Fruit fly (Drosophila melanogaster) whole organism, embryonic: ENCODE measurements around the gene bab2.

ENCODE experiments used
- Asciz ChIP-seq: fragments of 200-800 bp; sonication (Bioruptor generic); optimal IDR thresholded peaks from 2 replicates; lab custom pipeline; 2017; ENCODE audit warnings: missing biosample characterization, mild to moderate bottlenecking, missing genetic modification characterization, missing genetic modification reagents
- Atf6 ChIP-seq: fragments of 200-800 bp; sonication (Bioruptor generic); IDR thresholded peaks from 2 replicates; pipeline ENCODE4 v1.3.6; 2022; ENCODE audit warnings: missing biosample characterization, missing genetic modification characterization
- Bgb ChIP-seq: fragments of 200-800 bp; sonication (Bioruptor generic); IDR thresholded peaks from 2 replicates; pipeline ENCODE4 v1.3.6; 2022; ENCODE audit warnings: missing biosample characterization, missing genetic modification characterization; ENCODE audit not compliant: partially characterized antibody
- Blimp-1 ChIP-seq: fragments of 200-800 bp; sonication (Bioruptor generic); optimal IDR thresholded peaks from 3 replicates; lab custom pipeline; 2018; ENCODE audit warnings: missing biosample characterization, missing genetic modification characterization, mild to moderate bottlenecking, moderate library complexity, missing genetic modification reagents
- CG11723 ChIP-seq: fragments of 200-800 bp; sonication (Bioruptor generic); optimal IDR thresholded peaks from 2 replicates; lab custom pipeline; 2017; ENCODE audit warnings: missing biosample characterization, mild to moderate bottlenecking, missing genetic modification characterization
- CG12299 ChIP-seq: fragments of 200-800 bp; sonication (Bioruptor generic); optimal IDR thresholded peaks from 2 replicates; lab custom pipeline; 2018; ENCODE audit warnings: missing biosample characterization, mild to moderate bottlenecking, missing genetic modification characterization
- CG12744 ChIP-seq: fragments of 200-800 bp; sonication (Bioruptor generic); optimal IDR thresholded peaks from 2 replicates; lab custom pipeline; 2016; ENCODE audit warnings: missing biosample characterization, missing genetic modification characterization
- CG12769 ChIP-seq: fragments of 200-800 bp; sonication (Bioruptor generic); optimal IDR thresholded peaks from 2 replicates; lab custom pipeline; 2019; ENCODE audit warnings: missing biosample characterization, mild to moderate bottlenecking, missing genetic modification characterization, moderate library complexity
- CG13287 ChIP-seq: fragments of 200-800 bp; sonication (Bioruptor generic); IDR thresholded peaks from 2 replicates; pipeline ENCODE4 v1.3.6; 2022; ENCODE audit warnings: missing biosample characterization, missing genetic modification characterization; ENCODE audit not compliant: partially characterized antibody
- CG14710 ChIP-seq: fragments of 200-800 bp; sonication (Bioruptor generic); optimal IDR thresholded peaks from 3 replicates; lab custom pipeline; 2019; ENCODE audit warnings: missing biosample characterization, mild to moderate bottlenecking, missing genetic modification characterization, moderate library complexity
- CG14860 ChIP-seq: fragments of 200-800 bp; sonication (Bioruptor generic); IDR thresholded peaks from 3 replicates; pipeline ENCODE4 v1.3.6; 2022; ENCODE audit warnings: missing biosample characterization, missing genetic modification characterization; ENCODE audit not compliant: partially characterized antibody
- CG15514 ChIP-seq: fragments of 200-800 bp; sonication (Bioruptor generic); optimal IDR thresholded peaks from 3 replicates; lab custom pipeline; 2017; ENCODE audit warnings: missing biosample characterization, missing genetic modification characterization, mild to moderate bottlenecking, moderate library complexity, missing genetic modification reagents
- CG1603 ChIP-seq: fragments of 200-800 bp; sonication (Bioruptor generic); optimal IDR thresholded peaks from 2 replicates; lab custom pipeline; 2019; ENCODE audit warnings: missing biosample characterization, mild to moderate bottlenecking, missing genetic modification characterization, moderate library complexity
- CG18011 ChIP-seq: fragments of 200-800 bp; sonication (Bioruptor generic); optimal IDR thresholded peaks from 2 replicates; lab custom pipeline; 2017; ENCODE audit warnings: missing biosample characterization, missing genetic modification characterization, mild to moderate bottlenecking, moderate library complexity, missing genotype
- CG2116 ChIP-seq: fragments of 200-800 bp; sonication (Bioruptor generic); optimal IDR thresholded peaks from 3 replicates; lab custom pipeline; 2018; ENCODE audit warnings: missing biosample characterization, mild to moderate bottlenecking, missing genetic modification characterization
- CG2202 ChIP-seq: fragments of 200-800 bp; sonication (Bioruptor generic); optimal IDR thresholded peaks from 2 replicates; lab custom pipeline; 2018; ENCODE audit warnings: missing biosample characterization, mild to moderate bottlenecking, missing genetic modification characterization
- CG31224 ChIP-seq: fragments of 200-800 bp; sonication (Bioruptor generic); IDR thresholded peaks from 2 replicates; pipeline ENCODE4 v1.3.6; 2022; ENCODE audit warnings: missing biosample characterization, missing genetic modification characterization
- CG6654 ChIP-seq: fragments of 200-800 bp; sonication (Bioruptor generic); optimal IDR thresholded peaks from 2 replicates; lab custom pipeline; 2017; ENCODE audit warnings: missing biosample characterization, mild to moderate bottlenecking, missing genetic modification characterization
- CG7839 ChIP-seq: fragments of 200-800 bp; sonication (Bioruptor generic); optimal IDR thresholded peaks from 3 replicates; lab custom pipeline; 2018; ENCODE audit warnings: missing biosample characterization, mild to moderate bottlenecking, missing genetic modification characterization, moderate library complexity
- CG8290 ChIP-seq, 3 experiments: fragments of 200-800 bp; sonication (Bioruptor generic); optimal IDR thresholded peaks; 2 replicates each; lab custom pipeline; 2016 to 2019; ENCODE audit warnings: missing biosample characterization in 3 of 3, missing genetic modification characterization in 3 of 3, mild to moderate bottlenecking in 2 of 3, moderate library complexity in 1 of 3
- CG8388 ChIP-seq: fragments of 200-800 bp; sonication (Bioruptor generic); optimal IDR thresholded peaks from 2 replicates; lab custom pipeline; 2019; ENCODE audit warnings: missing biosample characterization, mild to moderate bottlenecking, missing genetic modification characterization, moderate library complexity
- CrebB ChIP-seq: fragments of 200-800 bp; sonication (Bioruptor generic); optimal IDR thresholded peaks from 3 replicates; lab custom pipeline; 2018; ENCODE audit warnings: missing biosample characterization, mild to moderate bottlenecking, missing genetic modification characterization
- Dad ChIP-seq: fragments of 200-800 bp; sonication (Bioruptor generic); optimal IDR thresholded peaks from 3 replicates; lab custom pipeline; 2016; ENCODE audit warnings: missing biosample characterization, missing genetic modification characterization
- Dll ChIP-seq: fragments of 200-800 bp; sonication (Bioruptor generic); IDR thresholded peaks from 4 replicates; pipeline ENCODE4 v1.3.6; 2022; ENCODE audit warnings: missing biosample characterization, missing genetic modification characterization; ENCODE audit not compliant: partially characterized antibody
- HHEX ChIP-seq: fragments of 200-800 bp; sonication (Bioruptor generic); optimal IDR thresholded peaks from 3 replicates; lab custom pipeline; 2017; ENCODE audit warnings: missing biosample characterization, mild to moderate bottlenecking, missing genetic modification characterization, missing genetic modification reagents
- Meics ChIP-seq: fragments of 200-800 bp; sonication (Bioruptor generic); optimal IDR thresholded peaks from 2 replicates; lab custom pipeline; 2017; ENCODE audit warnings: missing biosample characterization, mild to moderate bottlenecking, missing genetic modification characterization
- NK7.1 ChIP-seq: fragments of 200-800 bp; sonication (Bioruptor generic); optimal IDR thresholded peaks from 3 replicates; lab custom pipeline; 2016; ENCODE audit warnings: missing biosample characterization, missing genetic modification characterization
- Opbp ChIP-seq: fragments of 200-800 bp; sonication (Bioruptor generic); IDR thresholded peaks from 3 replicates; pipeline ENCODE4 v1.3.6; 2022; ENCODE audit warnings: missing biosample characterization, missing genetic modification characterization; ENCODE audit not compliant: partially characterized antibody
- Rfx ChIP-seq: fragments of 200-800 bp; sonication (Bioruptor generic); IDR thresholded peaks from 2 replicates; pipeline ENCODE4 v1.3.6; 2022; ENCODE audit warnings: missing biosample characterization, missing genetic modification characterization
- Sry-β ChIP-seq: fragments of 200-800 bp; sonication (Bioruptor generic); optimal IDR thresholded peaks from 2 replicates; lab custom pipeline; 2018; ENCODE audit warnings: missing biosample characterization, mild to moderate bottlenecking, missing genetic modification characterization, moderate library complexity
- YL-1 ChIP-seq: fragments of 200-800 bp; sonication (Bioruptor generic); optimal IDR thresholded peaks from 3 replicates; lab custom pipeline; 2017; ENCODE audit warnings: missing biosample characterization, mild to moderate bottlenecking, missing genetic modification characterization
- ap ChIP-seq: fragments of 200-800 bp; sonication (Bioruptor generic); IDR thresholded peaks from 2 replicates; pipeline ENCODE4 v1.3.6; 2022; ENCODE audit warnings: missing biosample characterization, missing genetic modification characterization
- bcd ChIP-seq: fragments of 200-800 bp; sonication (Bioruptor generic); optimal IDR thresholded peaks from 2 replicates; lab custom pipeline; 2017; ENCODE audit warnings: missing biosample characterization, mild to moderate bottlenecking, missing genetic modification characterization
- cas ChIP-seq: fragments of 200-800 bp; sonication (Bioruptor generic); IDR thresholded peaks from 2 replicates; pipeline ENCODE4 v1.3.6; 2022; ENCODE audit warnings: missing biosample characterization, missing genetic modification characterization
- cg ChIP-seq: fragments of 200-800 bp; sonication (Bioruptor generic); optimal IDR thresholded peaks from 3 replicates; lab custom pipeline; 2019; ENCODE audit warnings: missing biosample characterization, mild to moderate bottlenecking, missing genetic modification characterization, moderate library complexity
- crol ChIP-seq: fragments of 200-800 bp; sonication (Bioruptor generic); IDR thresholded peaks from 2 replicates; pipeline ENCODE4 v1.3.6; 2022; ENCODE audit warnings: missing biosample characterization, missing genetic modification characterization
- fd96Cb ChIP-seq: fragments of 200-800 bp; sonication (Bioruptor generic); optimal IDR thresholded peaks from 2 replicates; lab custom pipeline; 2018; ENCODE audit warnings: missing biosample characterization, mild to moderate bottlenecking, missing genetic modification characterization, moderate library complexity
- hth ChIP-seq: fragments of >200 bp; optimal IDR thresholded peaks from 2 replicates; lab custom pipeline; 2017; ENCODE audit warnings: inconsistent platforms
- ind ChIP-seq: fragments of 200-800 bp; sonication (Bioruptor generic); optimal IDR thresholded peaks from 3 replicates; lab custom pipeline; 2016; ENCODE audit warnings: missing biosample characterization, missing genetic modification characterization
- lab ChIP-seq: fragments of 200-800 bp; sonication (Bioruptor generic); optimal IDR thresholded peaks from 3 replicates; lab custom pipeline; 2017; ENCODE audit warnings: missing biosample characterization, missing genetic modification characterization, mild to moderate bottlenecking, moderate library complexity, missing genetic modification reagents
- pb ChIP-seq: fragments of 200-800 bp; sonication (Bioruptor generic); optimal IDR thresholded peaks from 3 replicates; lab custom pipeline; 2016; ENCODE audit warnings: missing biosample characterization, missing genetic modification characterization
- peb ChIP-seq: fragments of 200-800 bp; sonication (Bioruptor generic); IDR thresholded peaks from 2 replicates; pipeline ENCODE4 v1.3.6; 2022; ENCODE audit warnings: missing biosample characterization, missing genetic modification characterization
- pho ChIP-seq: fragments of 200-800 bp; sonication (Bioruptor generic); optimal IDR thresholded peaks from 2 replicates; lab custom pipeline; 2016; ENCODE audit warnings: missing biosample characterization, missing genetic modification characterization
- run ChIP-seq: fragments of 200-800 bp; sonication (Bioruptor generic); optimal IDR thresholded peaks from 3 replicates; lab custom pipeline; 2018; ENCODE audit warnings: missing biosample characterization, mild to moderate bottlenecking, missing genetic modification characterization
- sens ChIP-seq: fragments of 200-800 bp; sonication (Bioruptor generic); peaks from one replicate; lab custom pipeline; 2016; ENCODE audit warnings: missing biosample characterization, missing genetic modification characterization
- toy ChIP-seq: fragments of 200-800 bp; sonication (Bioruptor generic); IDR thresholded peaks from 2 replicates; pipeline ENCODE4 v1.3.6; 2022; ENCODE audit warnings: missing biosample characterization, missing genetic modification characterization
- unpg ChIP-seq: fragments of 200-800 bp; sonication (Bioruptor generic); optimal IDR thresholded peaks from 3 replicates; lab custom pipeline; 2018; ENCODE audit warnings: missing biosample characterization, mild to moderate bottlenecking, missing genetic modification characterization, moderate library complexity
- vfl ChIP-seq: fragments of 200-800 bp; sonication (Bioruptor generic); optimal IDR thresholded peaks from 2 replicates; lab custom pipeline; 2016; ENCODE audit warnings: missing biosample characterization, missing genetic modification characterization
- zen2 ChIP-seq: fragments of 200-800 bp; sonication (Bioruptor generic); IDR thresholded peaks from 3 replicates; pipeline ENCODE4 v1.3.6; 2022; ENCODE audit warnings: missing biosample characterization, missing genetic modification characterization; ENCODE audit not compliant: partially characterized antibody
- zf30C ChIP-seq: fragments of 200-800 bp; sonication (Bioruptor generic); optimal IDR thresholded peaks from 3 replicates; lab custom pipeline; 2018; ENCODE audit warnings: missing biosample characterization, mild to moderate bottlenecking, missing genetic modification characterization

Gene bab2

DNA sequence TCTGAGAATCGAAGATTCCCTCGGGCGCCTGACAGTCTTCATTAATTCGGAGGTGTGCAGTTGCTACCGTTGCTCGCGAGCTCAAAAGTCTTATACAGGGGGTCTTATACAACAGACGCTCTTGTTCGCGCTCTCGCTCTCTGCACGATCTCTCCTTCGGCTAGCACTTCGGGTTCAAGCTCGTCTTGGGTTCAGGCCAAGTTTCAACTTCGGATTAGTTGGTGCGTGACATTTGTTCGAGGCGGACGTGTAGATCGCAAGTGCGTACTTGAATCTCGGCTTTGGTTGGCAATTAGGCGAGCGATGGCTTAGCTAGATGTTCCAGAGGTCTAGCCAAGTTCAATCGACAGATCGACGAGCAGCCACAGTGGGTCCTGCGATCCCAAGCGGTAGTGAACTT is 31.1 kb upstream of the bab2 start (continued):
- TF ChIP-seq zen2 (GFP tag; lab: Robert Waterston, UW) (0 out of 3 replicates have a peak, but pooled peaks have one; percentile 30), Bgb (0 out of 2 replicates have a peak, but pooled peaks have one; percentile 17), CG7839 (no peak), unpg (GFP tag; lab: Kevin White, UChicago) (no peak), cas (GFP tag; lab: Robert Waterston, UW) (no peak), ap (GFP tag; lab: Robert Waterston, UW) (no peak), pb (GFP tag; lab: Kevin White, UChicago) (no peak), Atf6 (no peak), Sry-β (no peak), CG2202 (tag; lab: Kevin White, UChicago) (no peak), hth (lab: Kevin White, UChicago) (no peak), zf30C (no peak), CG12744 (no peak), run (tag; lab: Kevin White, UChicago) (no peak), YL-1 (GFP tag; lab: Kevin White, UChicago) (no peak), HHEX (GFP tag; lab: Kevin White, UChicago) (no peak), fd96Cb (tag; lab: Kevin White, UChicago) (no peak), CG31224 (GFP tag; lab: Robert Waterston, UW) (no peak), vfl (GFP tag; lab: Kevin White, UChicago) (no peak), lab (GFP tag; lab: Kevin White, UChicago) (no peak), Meics (no peak), CG15514 (no peak), CG8388 (GFP tag; lab: Kevin White, UChicago) (no peak), CG1603 (no peak), ind (no peak), pho (GFP tag; lab: Kevin White, UChicago) (no peak), NK7.1 (GFP tag; lab: Kevin White, UChicago) (no peak), peb (GFP tag; lab: Robert Waterston, UW) (no peak), CG12769 (tag; lab: Kevin White, UChicago) (peak; percentile 64), Dad (GFP tag; lab: Kevin White, UChicago) (no peak), CG18011 (GFP tag; lab: Kevin White, UChicago) (no peak), cg (GFP tag; lab: Kevin White, UChicago) (no peak), CG6654 (GFP tag; lab: Kevin White, UChicago) (no peak), CrebB (tag; lab: Kevin White, UChicago) (no peak), Rfx (no peak), sens (GFP tag; lab: Kevin White, UChicago) (no peak), Blimp-1 (GFP tag; lab: Kevin White, UChicago) (peak; percentile 43), CG8290 (GFP tag; optimal IDR thresholded peaks at IDR 0.05; lab: Kevin White, UChicago) (no peak), CG8290 (tag; optimal IDR thresholded peaks at IDR 0.05; lab: Kevin White, UChicago) (peak in 1 of 2 experiments; percentile 7), CG12299 (tag; lab: Kevin White, UChicago) (no peak), CG14860 (no peak), Asciz (GFP tag; lab: Kevin White, UChicago) (no peak), crol (GFP tag; lab: Robert Waterston, UW) (no peak), CG13287 (GFP tag; lab: Robert Waterston, UW) (peak; percentile 32; the same call in 1 of the 2 replicates), Opbp (GFP tag; lab: Robert Waterston, UW) (0 out of 3 replicates have a peak, but pooled peaks have one; percentile 48), bcd (GFP tag; lab: Kevin White, UChicago) (peak; percentile 28), CG11723 (GFP tag; lab: Kevin White, UChicago) (no peak), Dll (GFP tag; lab: Robert Waterston, UW) (no peak), CG14710 (tag; lab: Kevin White, UChicago) (no peak), CG2116 (GFP tag; lab: Kevin White, UChicago) (no peak), toy (GFP tag; lab: Robert Waterston, UW) (no peak)
